Fruit fly (Drosophila melanogaster): ENCODE results near the gene CG13601.

Gene CG13601

dm6 chr3R:23942965-23943413 lies 15.6 kb upstream of the CG13601 start, which contains the start of gene Gdh (continued):
- TF ChIP-seq dac (GFP tag; optimal IDR thresholded peaks at IDR 0.05) = no peak
- no peak for TF ChIP-seq CG34406 (GFP tag; optimal IDR thresholded peaks at IDR 0.05)
- peak; percentile 13 for TF ChIP-seq CG3032 (tag; optimal IDR thresholded peaks at IDR 0.05)
- TF ChIP-seq Gug (GFP tag; IDR thresholded peaks at IDR 0.05) = no peak
- TF ChIP-seq lz (GFP tag; optimal IDR thresholded peaks at IDR 0.05) = no peak
- TF ChIP-seq eg (GFP tag; IDR thresholded peaks at IDR 0.05) = peak; percentile 70; the same call in 2 of the 3 replicates
- TF ChIP-seq Sox14 (GFP tag; optimal IDR thresholded peaks at IDR 0.05) = no peak
- peak; percentile 78 for TF ChIP-seq svp (GFP tag)
- TF ChIP-seq vri (GFP tag; optimal IDR thresholded peaks at IDR 0.05) = peak; percentile 51
- peak; percentile 30 to 40 for TF ChIP-seq ss (GFP tag; optimal IDR thresholded peaks at IDR 0.05)
- no peak for TF ChIP-seq CG8319 (GFP tag; optimal IDR thresholded peaks at IDR 0.05)
- TF ChIP-seq cyc (GFP tag; optimal IDR thresholded peaks at IDR 0.05) = no peak
- TF ChIP-seq Smox (GFP tag; optimal IDR thresholded peaks at IDR 0.05) = no peak
- no peak for TF ChIP-seq CG31627 (GFP tag; optimal IDR thresholded peaks at IDR 0.05)
- no peak for TF ChIP-seq CG6808 (GFP tag; optimal IDR thresholded peaks at IDR 0.05)
- TF ChIP-seq Sox15 (GFP tag; optimal IDR thresholded peaks at IDR 0.05) = no peak
- TF ChIP-seq CG8119 (GFP tag; IDR thresholded peaks at IDR 0.05) = peak; percentile 49; the same call in 2 of the 3 replicates
- peak; percentile 40 for TF ChIP-seq CG16779 (tag; optimal IDR thresholded peaks at IDR 0.05)
- TF ChIP-seq CG4318 (GFP tag; optimal IDR thresholded peaks at IDR 0.05) = no peak
- no peak for TF ChIP-seq CG11902 (GFP tag; optimal IDR thresholded peaks at IDR 0.05)
- no peak for TF ChIP-seq Hr38 (GFP tag; optimal IDR thresholded peaks at IDR 0.05)
- no peak for TF ChIP-seq CG11294 (GFP tag; IDR thresholded peaks at IDR 0.05)
- peak; percentile 43; the same call in 2 of the 3 replicates for TF ChIP-seq CG6163 (GFP tag; IDR thresholded peaks at IDR 0.05)
- TF ChIP-seq spab (GFP tag; optimal IDR thresholded peaks at IDR 0.05) = no peak
- TF ChIP-seq fd85E (GFP tag; optimal IDR thresholded peaks at IDR 0.05) = no peak
- TF ChIP-seq achi (GFP tag; optimal IDR thresholded peaks at IDR 0.05) = no peak
- TF ChIP-seq CG8632 (GFP tag; optimal IDR thresholded peaks at IDR 0.05) = no peak
- no peak for TF ChIP-seq CG10669 (GFP tag; optimal IDR thresholded peaks at IDR 0.05)
- no peak for TF ChIP-seq CG10631 (GFP tag; optimal IDR thresholded peaks at IDR 0.05)
- TF ChIP-seq net (GFP tag; optimal IDR thresholded peaks at IDR 0.05) = peak; percentile 45
- TF ChIP-seq Hr39 (GFP tag; optimal IDR thresholded peaks at IDR 0.05) = no peak
- no peak for TF ChIP-seq Lpt (GFP tag; optimal IDR thresholded peaks at IDR 0.05)
- TF ChIP-seq CG6854 (GFP tag; optimal IDR thresholded peaks at IDR 0.05) = peak; percentile 65
- no peak for TF ChIP-seq Ets21C (GFP tag; optimal IDR thresholded peaks at IDR 0.05)
- no peak for TF ChIP-seq acj6 (GFP tag; optimal IDR thresholded peaks at IDR 0.05)
- peak; percentile 29 for TF ChIP-seq esn (GFP tag; optimal IDR thresholded peaks at IDR 0.05)
- no peak for TF ChIP-seq CG9139 (GFP tag; optimal IDR thresholded peaks at IDR 0.05)
- no peak for TF ChIP-seq Blimp-1 (GFP tag; optimal IDR thresholded peaks at IDR 0.05)

dm6 chr3R:23942550-23942949 lies 15.1 kb upstream of the CG13601 start:
- TF ChIP-seq acj6 (GFP tag; optimal IDR thresholded peaks at IDR 0.05) (no peak), CG11294 (GFP tag; IDR thresholded peaks at IDR 0.05) (no peak), vri (GFP tag; optimal IDR thresholded peaks at IDR 0.05) (no peak), Eip93F (GFP tag; optimal IDR thresholded peaks at IDR 0.05) (no peak), topi (GFP tag; optimal IDR thresholded peaks at IDR 0.05) (no peak), Smox (GFP tag; optimal IDR thresholded peaks at IDR 0.05) (no peak), eg (GFP tag; IDR thresholded peaks at IDR 0.05) (no peak)

All from whole organism, prepupa.